Fruit fly (Drosophila melanogaster) whole organism, pupa: ENCODE results near the gene Snoo.

ENCODE experiments used
- CG10348 ChIP-seq: fragments of 200-800 bp; sonication (Bioruptor generic); IDR thresholded peaks from 2 replicates; pipeline ENCODE4 v1.3.6; 2022; ENCODE audit warnings: missing biosample characterization, missing genetic modification characterization
- CG12605 ChIP-seq: fragments of 200-800 bp; sonication (Bioruptor generic); IDR thresholded peaks from 2 replicates; pipeline ENCODE4 v1.3.6; 2022; ENCODE audit warnings: missing biosample characterization, missing genetic modification characterization
- CG13204 ChIP-seq: fragments of 200-800 bp; sonication (Bioruptor generic); optimal IDR thresholded peaks from 2 replicates; lab custom pipeline; 2018; ENCODE audit warnings: missing biosample characterization, mild to moderate bottlenecking, missing genetic modification characterization, moderate library complexity
- CG14655 ChIP-seq: fragments of 200-800 bp; sonication (Bioruptor generic); optimal IDR thresholded peaks from 3 replicates; lab custom pipeline; 2017; ENCODE audit warnings: mild to moderate bottlenecking, missing biosample characterization, missing genetic modification reagents, missing genetic modification characterization
- CG15710 ChIP-seq: fragments of 200-800 bp; sonication (Bioruptor generic); optimal IDR thresholded peaks from 2 replicates; lab custom pipeline; 2018; ENCODE audit warnings: missing biosample characterization, mild to moderate bottlenecking, missing genetic modification characterization, moderate library complexity
- CG17806 ChIP-seq: fragments of 200-800 bp; sonication (Bioruptor generic); optimal IDR thresholded peaks from 2 replicates; lab custom pipeline; 2018; ENCODE audit warnings: missing biosample characterization, mild to moderate bottlenecking, missing genetic modification characterization, moderate library complexity
- CG32121 ChIP-seq: fragments of 200-800 bp; sonication (Bioruptor generic); IDR thresholded peaks from 2 replicates; pipeline ENCODE4 v1.3.6; 2022; ENCODE audit warnings: missing biosample characterization, missing genetic modification characterization
- CG34367 ChIP-seq: fragments of 200-800 bp; sonication (Bioruptor generic); optimal IDR thresholded peaks from 2 replicates; lab custom pipeline; 2018; ENCODE audit warnings: missing biosample characterization, mild to moderate bottlenecking, missing genetic modification characterization
- CG4496 ChIP-seq: fragments of 200-800 bp; sonication (Bioruptor generic); IDR thresholded peaks from 3 replicates; pipeline ENCODE4 v1.3.6; 2022; ENCODE audit warnings: missing biosample characterization, missing genetic modification characterization
- CG8159 ChIP-seq: fragments of 200-800 bp; sonication (Bioruptor generic); optimal IDR thresholded peaks from 3 replicates; lab custom pipeline; 2018; ENCODE audit warnings: missing biosample characterization, mild to moderate bottlenecking, missing genetic modification characterization, moderate library complexity
- CG8301 ChIP-seq: fragments of 200-800 bp; sonication (Bioruptor generic); optimal IDR thresholded peaks from 2 replicates; lab custom pipeline; 2018; ENCODE audit warnings: missing biosample characterization, mild to moderate bottlenecking, missing genetic modification characterization
- CG9948 ChIP-seq: fragments of 200-800 bp; sonication (Bioruptor generic); optimal IDR thresholded peaks from 2 replicates; lab custom pipeline; 2018; ENCODE audit warnings: missing biosample characterization, mild to moderate bottlenecking, missing genetic modification characterization, moderate library complexity
- D1 ChIP-seq: fragments of 200-800 bp; sonication (Bioruptor generic); optimal IDR thresholded peaks from 2 replicates; lab custom pipeline; 2018; ENCODE audit warnings: missing biosample characterization, mild to moderate bottlenecking, missing genetic modification characterization, moderate library complexity
- EcR ChIP-seq: fragments of 200-800 bp; sonication (Bioruptor generic); optimal IDR thresholded peaks from 3 replicates; lab custom pipeline; 2019; ENCODE audit warnings: missing biosample characterization, missing genetic modification characterization, mild to moderate bottlenecking, moderate library complexity, missing genetic modification reagents
- Ets98B ChIP-seq: fragments of 200-800 bp; sonication (Bioruptor generic); IDR thresholded peaks from 2 replicates; pipeline ENCODE4 v1.3.6; 2022; ENCODE audit warnings: missing biosample characterization, missing genetic modification characterization
- Pif1A ChIP-seq: fragments of 200-800 bp; sonication (Bioruptor generic); optimal IDR thresholded peaks from 3 replicates; lab custom pipeline; 2016; ENCODE audit warnings: missing biosample characterization, missing genetic modification characterization
- Pif1B ChIP-seq: fragments of 200-800 bp; sonication (Bioruptor generic); optimal IDR thresholded peaks from 3 replicates; lab custom pipeline; 2016; ENCODE audit warnings: missing biosample characterization, missing genetic modification characterization
- Snoo ChIP-seq: fragments of 200-800 bp; sonication (Bioruptor generic); optimal IDR thresholded peaks from 3 replicates; lab custom pipeline; 2017; ENCODE audit warnings: missing biosample characterization, mild to moderate bottlenecking, missing genetic modification characterization, inconsistent platforms
- fd96Ca ChIP-seq: fragments of 200-800 bp; sonication (Bioruptor generic); IDR thresholded peaks from 3 replicates; pipeline ENCODE4 v1.3.6; 2022; ENCODE audit warnings: missing biosample characterization, missing genetic modification characterization
- gl ChIP-seq: fragments of 200-800 bp; sonication (Bioruptor generic); optimal IDR thresholded peaks from 2 replicates; lab custom pipeline; 2018; ENCODE audit warnings: missing biosample characterization, mild to moderate bottlenecking, missing genetic modification characterization
- rn ChIP-seq: fragments of 200-800 bp; sonication (Bioruptor generic); IDR thresholded peaks from 2 replicates; pipeline ENCODE4 v1.3.6; 2022; ENCODE audit warnings: missing biosample characterization, missing genetic modification characterization

The Snoo gene

DNA sequence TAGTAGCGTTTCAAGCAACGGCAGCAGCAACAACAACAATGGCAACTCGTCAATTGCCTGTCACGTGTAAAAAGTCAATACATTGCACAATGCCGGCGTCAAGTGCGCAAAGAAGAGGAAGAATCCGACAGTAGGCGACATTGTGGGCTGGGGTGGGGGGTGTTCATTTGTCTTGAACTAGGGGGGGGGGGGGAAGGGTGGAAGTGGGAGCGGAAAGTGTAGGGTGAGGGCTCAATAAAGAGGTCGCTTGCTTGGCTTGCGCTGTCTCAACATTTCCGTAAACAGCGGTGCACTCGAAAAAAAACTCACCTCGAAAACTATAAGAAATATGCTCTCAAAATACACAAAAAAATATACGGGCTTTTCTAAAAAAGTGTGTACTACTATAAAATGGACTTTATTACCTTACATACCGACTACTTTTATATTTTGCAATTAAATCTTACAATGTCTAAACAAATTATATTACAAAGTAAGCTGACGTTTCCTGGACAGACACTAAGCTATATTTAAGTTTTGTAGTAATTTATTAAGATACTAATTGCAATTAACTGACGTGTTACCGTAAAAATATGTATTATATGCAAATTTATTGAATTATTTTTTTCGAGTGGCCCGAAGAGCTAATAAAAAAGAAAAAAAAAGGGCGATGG, 18.1 kb downstream of the Snoo start:
- TF ChIP-seq CG9948 (tag; lab: Kevin White, UChicago) (peak; percentile 42), Snoo (tag; lab: Kevin White, UChicago) (no peak), CG13204 (GFP tag; lab: Kevin White, UChicago) (no peak), D1 (peak; percentile 19), CG8301 (tag; lab: Kevin White, UChicago) (peak; percentile 52), CG8159 (tag; lab: Kevin White, UChicago) (peak; percentile 47), CG34367 (tag; lab: Kevin White, UChicago) (peak; percentile 5), CG15710 (tag; lab: Kevin White, UChicago) (peak; percentile 1), CG14655 (GFP tag; lab: Kevin White, UChicago) (peak; percentile 61), EcR (peak; percentile 18), CG32121 (no peak), CG17806 (tag; lab: Kevin White, UChicago) (peak; percentile 44), Pif1A (GFP tag; lab: Kevin White, UChicago) (peak; percentile 27)

DNA sequence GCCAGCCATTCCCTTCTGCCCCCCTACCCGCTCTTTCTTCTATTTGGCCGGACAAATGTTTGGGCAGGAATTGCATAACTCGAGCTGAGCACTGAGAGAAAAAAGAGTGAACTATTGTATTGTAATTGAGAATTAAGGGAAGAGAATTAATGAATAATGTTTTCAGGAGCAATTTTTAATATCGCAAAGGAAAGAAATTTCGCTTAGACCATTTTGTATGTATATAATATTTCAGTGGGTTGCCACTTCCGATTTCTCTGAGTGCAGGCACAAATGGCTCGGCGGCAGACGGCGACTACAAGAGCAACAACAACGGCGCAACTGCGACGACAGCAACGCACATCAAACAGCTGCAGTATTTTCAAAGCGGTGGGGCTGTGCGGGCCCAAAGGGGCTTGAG, 19.4 kb downstream of the Snoo start:
- TF ChIP-seq CG13204 (GFP tag; lab: Kevin White, UChicago) = peak; percentile 63
- peak; percentile 65 for TF ChIP-seq CG34367 (tag; lab: Kevin White, UChicago)
- TF ChIP-seq CG32121 = peak; percentile 94
- peak; percentile 50 for TF ChIP-seq Pif1B (GFP tag; lab: Kevin White, UChicago)
- TF ChIP-seq CG4496 (GFP tag; lab: Robert Waterston, UW) = peak; percentile 96
- TF ChIP-seq Snoo (tag; lab: Kevin White, UChicago) = peak; percentile 63
- TF ChIP-seq D1 = no peak
- TF ChIP-seq Pif1A (GFP tag; lab: Kevin White, UChicago) = peak; percentile 78
- peak; percentile 61 for TF ChIP-seq CG8159 (tag; lab: Kevin White, UChicago)
- TF ChIP-seq fd96Ca = peak; percentile 90
- peak; percentile 93 for TF ChIP-seq Ets98B (GFP tag; lab: Robert Waterston, UW)
- peak; percentile 61 for TF ChIP-seq CG9948 (tag; lab: Kevin White, UChicago)
- TF ChIP-seq CG14655 (GFP tag; lab: Kevin White, UChicago) = peak; percentile 76
- TF ChIP-seq CG17806 (tag; lab: Kevin White, UChicago) = peak; percentile 57
- peak; percentile 6 for TF ChIP-seq gl (tag; lab: Kevin White, UChicago)
- peak; percentile 79 for TF ChIP-seq CG8301 (tag; lab: Kevin White, UChicago)
- no peak for TF ChIP-seq EcR
- peak; percentile 67 for TF ChIP-seq CG10348 (GFP tag; lab: Robert Waterston, UW)
- TF ChIP-seq CG12605 (GFP tag; lab: Robert Waterston, UW) = peak; percentile 90
- peak; percentile 80 for TF ChIP-seq rn
- TF ChIP-seq CG15710 (tag; lab: Kevin White, UChicago) = peak; percentile 66

DNA sequence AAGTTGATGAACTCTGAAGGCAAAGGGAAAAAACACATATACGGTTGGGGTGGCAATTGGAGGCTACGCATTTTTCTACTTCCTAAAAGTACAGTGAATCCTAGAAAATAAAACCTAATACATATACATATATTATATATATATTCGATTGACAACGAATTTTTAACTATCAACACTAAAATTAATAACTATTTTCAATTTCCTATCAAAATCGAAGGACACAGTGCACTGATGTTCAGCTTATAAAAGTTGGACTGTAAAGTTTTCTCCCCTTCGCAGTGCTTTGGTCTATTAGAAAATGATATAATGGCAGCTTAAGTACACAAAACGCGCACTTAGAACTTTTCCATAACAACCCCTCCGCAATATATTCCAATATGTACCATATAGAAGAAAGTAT, 21.1 kb downstream of the Snoo start:
- TF ChIP-seq Pif1B (GFP tag; lab: Kevin White, UChicago) (no peak), fd96Ca (no peak), CG13204 (GFP tag; lab: Kevin White, UChicago) (no peak), rn (no peak), CG4496 (GFP tag; lab: Robert Waterston, UW) (no peak), CG12605 (GFP tag; lab: Robert Waterston, UW) (no peak), CG9948 (tag; lab: Kevin White, UChicago) (no peak), CG32121 (no peak)
- TF ChIP-seq, all 21 proteins: peak for 0

DNA sequence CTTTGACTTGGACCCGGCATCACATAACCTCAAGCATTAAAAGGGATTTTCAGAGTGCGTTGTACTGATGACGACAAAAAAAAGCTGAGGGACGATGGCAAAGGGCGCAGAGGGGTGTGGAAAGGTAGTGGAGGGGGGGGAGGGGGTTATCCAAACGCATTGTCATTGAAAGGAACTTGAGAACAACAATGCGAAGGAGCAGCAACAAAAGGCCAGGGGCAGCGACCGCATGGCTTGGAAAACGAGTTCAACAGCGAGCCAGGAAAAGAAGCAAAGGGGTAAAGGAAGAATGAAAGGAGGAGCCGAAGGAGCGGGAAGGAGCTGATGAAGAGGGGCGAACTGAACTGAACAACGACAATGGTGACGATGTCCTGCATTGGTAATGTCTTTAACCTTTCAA, 21.8 kb downstream of the Snoo start:
- TF ChIP-seq CG8301 (tag; lab: Kevin White, UChicago) = no peak
- peak; percentile 99 for TF ChIP-seq EcR
- TF ChIP-seq CG34367 (tag; lab: Kevin White, UChicago) = no peak
- TF ChIP-seq CG13204 (GFP tag; lab: Kevin White, UChicago) = peak; percentile 62

DNA sequence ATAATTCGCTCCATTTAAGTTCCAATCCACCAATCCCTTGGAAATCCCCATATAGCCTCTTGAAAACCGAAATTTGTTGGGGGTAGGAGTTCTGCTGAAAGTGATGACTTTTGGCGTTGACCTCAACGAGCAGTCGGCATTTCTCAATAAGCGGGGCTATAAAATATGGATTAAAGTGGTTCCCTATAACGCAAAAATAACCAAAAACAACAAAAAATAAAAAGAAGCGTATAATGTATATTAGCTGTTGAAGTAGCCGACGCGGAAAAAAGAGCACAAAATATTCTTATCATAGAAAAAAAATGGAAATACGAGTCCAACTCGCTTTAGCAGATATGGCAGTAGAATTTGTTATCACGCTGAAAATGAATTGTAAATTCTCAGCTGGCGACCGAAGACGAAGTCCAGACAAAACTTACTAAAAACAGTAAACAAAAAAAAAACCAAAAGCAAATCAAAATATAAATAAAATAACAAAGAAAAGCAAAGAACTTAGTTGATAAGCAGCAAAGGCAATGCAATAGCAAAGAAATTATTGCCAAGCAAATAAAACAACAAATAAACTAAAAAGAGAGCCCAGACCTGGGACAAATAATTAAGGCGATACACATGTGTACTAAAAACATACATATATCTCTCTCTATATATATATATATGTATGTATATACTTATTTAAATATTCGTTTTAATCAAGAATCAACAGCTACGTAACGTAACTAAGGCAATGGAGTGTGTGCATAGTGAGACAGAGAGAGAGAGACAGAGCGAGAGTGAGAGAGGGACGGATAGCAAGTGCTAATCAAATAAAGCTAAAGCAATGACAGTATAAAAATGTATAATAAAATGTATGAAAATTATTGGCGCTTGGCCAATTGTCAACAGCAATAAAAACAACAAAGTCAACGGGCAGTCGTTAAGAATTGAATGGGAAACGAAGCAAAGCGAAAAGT, 23.1 kb downstream of the Snoo start:
- peak; percentile 1 for TF ChIP-seq D1
- TF ChIP-seq CG4496 (GFP tag; lab: Robert Waterston, UW) = peak; percentile 57; the same call in 2 of the 3 replicates
- TF ChIP-seq CG15710 (tag; lab: Kevin White, UChicago) = peak; percentile 21
- peak; percentile 37; the same call in 1 of the 3 replicates for TF ChIP-seq fd96Ca
- TF ChIP-seq CG32121 = no peak
- peak; percentile 45 for TF ChIP-seq gl (tag; lab: Kevin White, UChicago)
- peak; percentile 42 for TF ChIP-seq Pif1B (GFP tag; lab: Kevin White, UChicago)
- no peak for TF ChIP-seq EcR
- peak; percentile 53 for TF ChIP-seq CG8301 (tag; lab: Kevin White, UChicago)
- TF ChIP-seq CG8159 (tag; lab: Kevin White, UChicago) = peak; percentile 24
- TF ChIP-seq CG13204 (GFP tag; lab: Kevin White, UChicago) = peak; percentile 16
- peak; percentile 18; the same call in 1 of the 2 replicates for TF ChIP-seq Ets98B (GFP tag; lab: Robert Waterston, UW)
- TF ChIP-seq CG9948 (tag; lab: Kevin White, UChicago) = peak; percentile 39
- TF ChIP-seq CG10348 (GFP tag; lab: Robert Waterston, UW) = no peak
- TF ChIP-seq Pif1A (GFP tag; lab: Kevin White, UChicago) = peak; percentile 2
- TF ChIP-seq rn = no peak
- peak; percentile 69; the same call in 1 of the 2 replicates for TF ChIP-seq CG12605 (GFP tag; lab: Robert Waterston, UW)
- peak; percentile 77 for TF ChIP-seq CG14655 (GFP tag; lab: Kevin White, UChicago)
- TF ChIP-seq Snoo (tag; lab: Kevin White, UChicago) = no peak
- peak; percentile 47 for TF ChIP-seq CG17806 (tag; lab: Kevin White, UChicago)
- TF ChIP-seq CG34367 (tag; lab: Kevin White, UChicago) = peak; percentile 37
- TF ChIP-seq, all 21 proteins: peak for 16
